Worm (Caenorhabditis elegans) whole organism, L2 larva: Measurements from ENCODE around the gene egrh-1.

Experiments
- C34F6.9 ChIP-seq: fragments of 150-350 bp; optimal IDR thresholded peaks from 2 replicates; lab custom pipeline; 2014; ENCODE audit warnings: missing biosample characterization, missing genetic modification characterization
- F13H6.1 ChIP-seq: sonication (generic microtip); optimal IDR thresholded peaks from 2 replicates; lab custom pipeline; 2016; ENCODE audit warnings: missing genetic modification characterization, missing compliant biosample characterization
- R02D3.7 ChIP-seq: fragments of 150-350 bp; optimal IDR thresholded peaks from 2 replicates; lab custom pipeline; 2014; ENCODE audit warnings: missing biosample characterization, missing genetic modification characterization
- alr-1 ChIP-seq: fragments of 150-350 bp; optimal IDR thresholded peaks from 2 replicates; lab custom pipeline; 2014; ENCODE audit warnings: missing biosample characterization, missing genetic modification characterization
- ama-1 ChIP-seq: fragments of 150-350 bp; optimal IDR thresholded peaks from 2 replicates; lab custom pipeline; 2018; ENCODE audit warnings: inconsistent platforms
- blmp-1 ChIP-seq: sonication (generic microtip); optimal IDR thresholded peaks from 2 replicates; lab custom pipeline; 2017; ENCODE audit warnings: missing genetic modification characterization, mild to moderate bottlenecking, missing compliant biosample characterization, antibody characterized with exemption, moderate library complexity; ENCODE audit not compliant: insufficient read depth
- ceh-16 ChIP-seq: fragments of 150-350 bp; optimal IDR thresholded peaks from 2 replicates; lab custom pipeline; 2014; ENCODE audit warnings: missing biosample characterization, missing genetic modification characterization
- crh-2 ChIP-seq: sonication (generic microtip); optimal IDR thresholded peaks from 2 replicates; lab custom pipeline; 2017; ENCODE audit warnings: missing biosample characterization, missing genetic modification characterization
- dmd-4 ChIP-seq: sonication (generic microtip); optimal IDR thresholded peaks from 2 replicates; lab custom pipeline; 2017; ENCODE audit warnings: missing biosample characterization, missing genetic modification characterization
- egl-27 ChIP-seq: sonication (generic microtip); optimal IDR thresholded peaks from 3 replicates; lab custom pipeline; 2017; ENCODE audit warnings: missing biosample characterization, missing genetic modification reagents, missing genetic modification characterization
- elt-1 ChIP-seq: fragments of 150-350 bp; optimal IDR thresholded peaks from 2 replicates; lab custom pipeline; 2014; ENCODE audit warnings: missing biosample characterization, missing genetic modification characterization
- gmeb-1 ChIP-seq: fragments of 150-350 bp; optimal IDR thresholded peaks from 2 replicates; lab custom pipeline; 2014; ENCODE audit warnings: missing biosample characterization, missing genetic modification characterization
- lin-11 ChIP-seq: fragments of 150-350 bp; sonication (generic microtip); optimal IDR thresholded peaks from 2 replicates; lab custom pipeline; 2014; ENCODE audit warnings: missing biosample characterization, missing genetic modification characterization, inconsistent platforms, mixed read lengths
- lin-13 ChIP-seq: fragments of 150-350 bp; optimal IDR thresholded peaks from 2 replicates; lab custom pipeline; 2014; ENCODE audit warnings: missing biosample characterization, missing genetic modification reagents, missing genetic modification characterization
- lin-39 ChIP-seq: fragments of 150-350 bp; optimal IDR thresholded peaks from 2 replicates; lab custom pipeline; 2014; ENCODE audit warnings: missing biosample characterization, missing genetic modification reagents, missing genetic modification characterization
- lsy-2 ChIP-seq, 2 experiments: fragments of 150-350 bp in 1 of 2; sonication (generic microtip) in 1 of 2; optimal IDR thresholded peaks; 2 replicates each; lab custom pipeline; 2014 to 2017; ENCODE audit warnings: missing biosample characterization in 2 of 2, missing genetic modification characterization in 2 of 2
- mab-5 ChIP-seq: fragments of 150-350 bp; optimal IDR thresholded peaks from 2 replicates; lab custom pipeline; 2014; ENCODE audit warnings: missing biosample characterization, missing genetic modification characterization
- mbf-1 ChIP-seq: sonication (generic microtip); optimal IDR thresholded peaks from 2 replicates; lab custom pipeline; 2017; ENCODE audit warnings: missing biosample characterization, missing genetic modification characterization
- mdl-1 ChIP-seq, 2 experiments: fragments of 150-350 bp in 1 of 2; sonication (generic microtip) in 1 of 2; optimal IDR thresholded peaks; 2 replicates each; lab custom pipeline; 2017; ENCODE audit warnings: missing biosample characterization in 2 of 2, missing genetic modification characterization in 2 of 2
- nhr-10 ChIP-seq: sonication (generic microtip); optimal IDR thresholded peaks from 2 replicates; lab custom pipeline; 2017; ENCODE audit warnings: missing biosample characterization, missing genetic modification characterization
- nhr-11 ChIP-seq: fragments of 150-350 bp; optimal IDR thresholded peaks from 2 replicates; lab custom pipeline; 2014; ENCODE audit warnings: missing biosample characterization, missing genetic modification characterization
- nhr-12 ChIP-seq: fragments of 150-350 bp; optimal IDR thresholded peaks from 2 replicates; lab custom pipeline; 2014; ENCODE audit warnings: missing biosample characterization, missing genetic modification characterization
- nhr-129 ChIP-seq: fragments of 150-350 bp; optimal IDR thresholded peaks from 2 replicates; lab custom pipeline; 2014; ENCODE audit warnings: missing biosample characterization, missing genetic modification characterization
- nhr-21 ChIP-seq: fragments of 150-350 bp; optimal IDR thresholded peaks from 2 replicates; lab custom pipeline; 2014; ENCODE audit warnings: missing biosample characterization, missing genetic modification characterization
- nhr-23 ChIP-seq: fragments of 150-350 bp; optimal IDR thresholded peaks from 2 replicates; lab custom pipeline; 2014; ENCODE audit warnings: missing biosample characterization, missing genetic modification reagents, missing genetic modification characterization
- nhr-25 ChIP-seq: fragments of 150-350 bp; sonication (generic microtip); optimal IDR thresholded peaks from 3 replicates; lab custom pipeline; 2014; ENCODE audit warnings: missing biosample characterization, missing genetic modification characterization
- nhr-6 ChIP-seq: fragments of 150-350 bp; optimal IDR thresholded peaks from 2 replicates; lab custom pipeline; 2014; ENCODE audit warnings: missing biosample characterization, missing genetic modification characterization
- nhr-77 ChIP-seq: fragments of 150-350 bp; optimal IDR thresholded peaks from 2 replicates; lab custom pipeline; 2014; ENCODE audit warnings: missing biosample characterization, missing genetic modification characterization
- skn-1 ChIP-seq: sonication (generic microtip); optimal IDR thresholded peaks from 2 replicates; lab custom pipeline; 2017; ENCODE audit warnings: missing biosample characterization, missing genetic modification characterization
- sma-3 ChIP-seq: sonication (generic microtip); optimal IDR thresholded peaks from 2 replicates; lab custom pipeline; 2016; ENCODE audit warnings: missing genetic modification reagents, missing genetic modification characterization, missing compliant biosample characterization
- sma-9 ChIP-seq, 2 experiments: fragments of 150-350 bp in 1 of 2; sonication (generic microtip) in 1 of 2; optimal IDR thresholded peaks; 2 replicates each; lab custom pipeline; 2014 to 2016; ENCODE audit warnings: missing genetic modification characterization in 2 of 2, mild to moderate bottlenecking in 1 of 2, missing biosample characterization in 1 of 2, missing compliant biosample characterization in 1 of 2, missing genetic modification reagents in 1 of 2, moderate library complexity in 1 of 2
- snpc-4 ChIP-seq: fragments of 150-350 bp; optimal IDR thresholded peaks from 2 replicates; lab custom pipeline; 2014; ENCODE audit warnings: missing biosample characterization, missing genetic modification characterization
- unc-39 ChIP-seq: fragments of 150-350 bp; optimal IDR thresholded peaks from 2 replicates; lab custom pipeline; 2014; ENCODE audit warnings: missing biosample characterization, missing genetic modification characterization
- unc-55 ChIP-seq: fragments of 150-350 bp; sonication (generic microtip); optimal IDR thresholded peaks from 3 replicates; lab custom pipeline; 2014; ENCODE audit warnings: missing biosample characterization, missing genetic modification reagents, missing genetic modification characterization
- zag-1 ChIP-seq: fragments of 150-350 bp; optimal IDR thresholded peaks from 2 replicates; lab custom pipeline; 2014; ENCODE audit warnings: missing biosample characterization, missing genetic modification characterization
- ztf-1 ChIP-seq: fragments of 200-800 bp; sonication (Bioruptor generic); conservative IDR thresholded peaks from 2 replicates; pipeline ENCODE4 v1.3.6; 2022; ENCODE audit warnings: missing genetic modification characterization, missing compliant biosample characterization
- ztf-4 ChIP-seq: fragments of 150-350 bp; optimal IDR thresholded peaks from 2 replicates; lab custom pipeline; 2014; ENCODE audit warnings: missing biosample characterization, missing genetic modification characterization

egrh-1 gene

DNA sequence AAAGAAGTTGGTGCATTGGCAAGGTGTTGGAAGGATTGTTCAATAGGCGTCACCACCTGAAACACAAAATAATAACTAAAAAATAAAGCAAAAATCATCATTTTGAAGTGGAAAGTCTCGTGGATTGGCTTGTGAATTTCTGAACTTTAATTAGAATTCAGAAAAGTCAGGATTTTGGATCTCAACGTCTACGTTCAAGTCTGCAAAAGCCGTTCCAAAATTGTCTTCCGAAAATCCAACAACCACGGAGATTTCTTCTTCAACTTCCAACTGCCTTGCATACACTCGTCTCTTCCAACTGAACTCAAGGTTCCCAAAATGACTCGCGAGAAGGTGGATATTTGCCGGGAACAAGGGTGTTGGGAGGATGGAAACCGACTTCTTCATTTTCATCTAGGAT lies 20.0 kb downstream of the egrh-1 start, which contains the start of gene C27C12.3:
C27C12.3 (minus strand) TSS at position 101 of the 400 bp plus-strand sequence.
- no peak for TF ChIP-seq lin-13 (GFP tag; lab: Kevin White, UChicago)
- no peak for TF ChIP-seq F13H6.1 (tag; lab: Kevin White, UChicago)
- TF ChIP-seq mbf-1 (tag; lab: Kevin White, UChicago) = no peak
- TF ChIP-seq unc-55 (GFP tag; lab: Kevin White, UChicago) = no peak
- no peak for TF ChIP-seq elt-1 (tag; lab: Kevin White, UChicago)
- no peak for TF ChIP-seq nhr-21 (tag; lab: Kevin White, UChicago)
- no peak for TF ChIP-seq lin-39 (tag; lab: Kevin White, UChicago)
- TF ChIP-seq unc-39 = no peak
- TF ChIP-seq crh-2 (tag; lab: Kevin White, UChicago) = no peak
- no peak for TF ChIP-seq nhr-11
- no peak for TF ChIP-seq mab-5 (tag; lab: Kevin White, UChicago)
- TF ChIP-seq nhr-23 (tag; lab: Kevin White, UChicago) = no peak
- TF ChIP-seq alr-1 (tag; lab: Kevin White, UChicago) = no peak
- TF ChIP-seq sma-9 (GFP tag; optimal IDR thresholded peaks at IDR 0.05; lab: Kevin White, UChicago) = no peak
- no peak for TF ChIP-seq sma-9 (tag; optimal IDR thresholded peaks at IDR 0.05; lab: Kevin White, UChicago)
- TF ChIP-seq nhr-10 (tag; lab: Kevin White, UChicago) = no peak

DNA sequence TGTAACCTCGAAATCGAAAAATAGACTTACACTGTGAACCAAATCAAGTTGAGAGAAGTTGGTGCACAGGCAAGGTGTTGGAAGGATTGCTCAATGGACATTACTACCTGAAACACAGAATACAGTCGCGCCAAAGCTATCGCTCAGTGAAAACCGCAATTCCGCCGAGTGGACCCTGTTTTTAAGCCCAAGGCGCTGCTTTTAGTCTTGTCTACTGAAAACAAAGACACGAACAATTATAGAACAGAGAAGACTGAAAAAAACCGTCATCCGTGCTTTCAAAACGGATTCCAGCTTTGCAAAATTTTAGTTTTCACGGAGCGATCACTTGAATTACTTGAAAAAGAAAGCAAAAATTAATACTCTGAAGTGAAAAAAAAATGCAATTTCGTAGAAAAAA lies 22.5 kb downstream of the egrh-1 start, which contains the start of gene F31F6.1:
F31F6.1 (minus strand) TSS at position 101 of the 400 bp plus-strand sequence.
- TF ChIP-seq blmp-1 (tag; lab: Kevin White, UChicago) (no peak), nhr-77 (tag; lab: Kevin White, UChicago) (no peak), crh-2 (tag; lab: Kevin White, UChicago) (no peak), ceh-16 (tag; lab: Kevin White, UChicago) (no peak), unc-39 (no peak), zag-1 (tag; lab: Kevin White, UChicago) (no peak), R02D3.7 (tag; lab: Kevin White, UChicago) (no peak), lin-13 (GFP tag; lab: Kevin White, UChicago) (no peak), egl-27 (no peak), dmd-4 (tag; lab: Kevin White, UChicago) (no peak), snpc-4 (tag; lab: Kevin White, UChicago) (no peak), C34F6.9 (no peak)
- TF ChIP-seq, all 48 proteins: peak for 0

DNA sequence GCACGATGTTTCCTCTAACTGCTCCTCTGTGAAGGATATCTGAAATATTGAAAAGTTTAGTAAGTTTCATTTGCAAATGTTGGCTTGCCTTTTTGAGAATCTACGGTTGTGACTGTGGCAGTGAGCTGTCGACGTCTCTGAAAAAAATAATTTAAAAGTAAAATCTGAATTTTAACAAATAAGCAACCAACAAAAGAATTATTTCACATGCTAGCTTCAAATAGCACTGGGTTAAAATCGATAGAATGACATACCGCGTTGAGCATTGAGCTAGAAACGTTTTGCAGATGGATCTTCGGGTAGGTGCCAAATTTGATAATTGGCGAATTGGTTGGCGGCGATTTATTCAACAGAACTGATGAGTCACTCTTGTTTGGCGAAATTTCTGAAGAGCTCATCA lies 26.0 kb downstream of the egrh-1 start, which contains the start of gene F31F6.2:
F31F6.2 (minus strand) TSS at position 101 of the 400 bp plus-strand sequence.
- TF ChIP-seq lin-11 (tag; lab: Kevin White, UChicago) (no peak), nhr-77 (tag; lab: Kevin White, UChicago) (no peak), ztf-1 (GFP tag; lab: Robert Waterston, UW) (no peak), mdl-1 (tag; optimal IDR thresholded peaks at IDR 0.05; lab: Kevin White, UChicago) (no peak), nhr-12 (no peak), egl-27 (no peak), nhr-6 (tag; lab: Kevin White, UChicago) (no peak), sma-3 (GFP tag; lab: Kevin White, UChicago) (no peak), sma-9 (GFP tag; optimal IDR thresholded peaks at IDR 0.05; lab: Kevin White, UChicago) (no peak), sma-9 (tag; optimal IDR thresholded peaks at IDR 0.05; lab: Kevin White, UChicago) (no peak)

DNA sequence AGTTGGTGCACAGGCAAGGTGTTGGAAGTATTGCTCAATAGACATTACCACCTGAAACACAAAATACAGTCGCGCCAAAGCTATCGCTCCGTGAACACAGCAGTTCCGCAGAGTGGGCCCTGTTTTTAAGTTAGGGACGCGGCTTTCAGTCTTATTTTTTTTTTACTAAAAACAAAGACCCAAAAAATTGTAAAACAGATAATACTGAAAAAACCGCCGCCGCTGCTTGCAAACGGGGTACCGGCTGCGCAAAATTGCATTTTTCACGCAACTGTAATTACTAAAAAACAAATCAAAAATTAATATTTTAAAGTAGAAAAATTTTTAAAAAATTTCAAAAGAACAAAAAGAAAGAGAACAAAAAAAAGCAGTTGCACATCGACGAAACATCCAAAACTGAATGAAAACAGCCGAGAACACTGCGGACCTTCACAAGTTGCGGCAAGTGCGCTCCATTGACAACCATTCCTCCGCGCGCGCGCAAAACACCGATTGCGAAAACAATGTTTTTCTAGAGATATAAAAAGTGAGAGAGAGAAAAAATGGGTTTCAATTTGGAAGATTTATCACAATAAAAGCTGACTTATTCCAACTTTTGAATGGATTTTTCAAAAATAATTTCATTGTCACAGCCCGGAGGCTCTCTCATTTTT lies 27.2 kb downstream of the egrh-1 start, which contains the start of gene F31F6.3:
F31F6.3 (minus strand) TSS at position 51 of the 653 bp plus-strand sequence.
- TF ChIP-seq ztf-4 (tag; lab: Kevin White, UChicago) (no peak), skn-1 (tag; lab: Kevin White, UChicago) (no peak), lsy-2 (tag; optimal IDR thresholded peaks at IDR 0.05; lab: Kevin White, UChicago) (no peak), elt-1 (tag; lab: Kevin White, UChicago) (no peak), nhr-23 (tag; lab: Kevin White, UChicago) (no peak), nhr-25 (no peak), nhr-10 (tag; lab: Kevin White, UChicago) (no peak), unc-55 (GFP tag; lab: Kevin White, UChicago) (no peak), lin-11 (tag; lab: Kevin White, UChicago) (no peak), crh-2 (tag; lab: Kevin White, UChicago) (no peak), nhr-21 (tag; lab: Kevin White, UChicago) (no peak), unc-39 (no peak), nhr-129 (tag; lab: Kevin White, UChicago) (no peak), C34F6.9 (no peak), ama-1 (lab: Kevin White, UChicago) (no peak), gmeb-1 (no peak), lin-13 (GFP tag; lab: Kevin White, UChicago) (no peak), snpc-4 (tag; lab: Kevin White, UChicago) (no peak), nhr-77 (tag; lab: Kevin White, UChicago) (no peak)
